Worm (Caenorhabditis elegans): ENCODE results near the gene cpg-23.

cpg-23 gene

DNA sequence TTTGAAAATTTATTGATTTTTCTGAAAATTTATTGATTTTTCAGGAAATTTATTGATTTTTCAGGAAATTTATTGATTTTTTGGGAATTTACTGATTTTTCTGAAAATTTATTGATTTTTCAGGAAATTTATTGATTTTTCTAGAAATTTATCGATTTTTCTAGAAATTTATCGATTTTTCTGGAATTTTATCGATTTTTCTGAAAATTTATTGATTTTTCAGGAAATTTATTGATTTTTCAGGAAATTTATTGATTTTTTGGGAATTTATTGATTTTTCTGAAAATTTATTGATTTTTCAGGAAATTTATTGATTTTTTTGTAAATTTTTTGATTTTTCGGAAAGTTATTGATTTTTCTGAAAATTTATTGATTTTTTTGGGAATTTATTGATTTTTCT is 28.0 kb upstream of the cpg-23 start:
- TF ChIP-seq ceh-28 (tag; optimal IDR thresholded peaks at IDR 0.05) = peak; percentile 73

DNA sequence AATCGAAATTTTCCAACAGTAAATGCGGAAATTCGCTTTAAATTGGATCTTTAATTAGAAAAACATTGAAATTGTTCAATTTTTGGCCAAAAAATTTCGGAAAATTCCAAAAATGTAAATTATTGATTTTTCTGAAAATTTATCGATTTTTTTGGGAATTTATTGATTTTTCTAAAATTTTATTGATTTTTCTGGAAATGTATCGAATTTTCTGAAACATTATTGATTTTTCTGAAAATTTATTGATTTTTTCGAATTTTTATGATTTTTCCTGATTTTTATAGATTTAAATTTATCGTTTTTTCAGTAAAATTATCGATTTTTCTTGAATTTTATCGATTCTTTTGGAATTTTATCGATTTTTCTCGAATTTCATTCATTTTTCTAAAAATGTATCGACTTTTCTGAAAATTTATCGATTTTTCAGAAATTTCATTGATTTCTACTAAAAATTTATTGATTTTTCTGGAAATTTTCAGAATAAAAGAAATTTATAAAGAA is 23.7 kb upstream of the cpg-23 start:
- TF ChIP-seq madf-9 (GFP tag; conservative IDR thresholded peaks at IDR 0.05) (no peak), dmd-6 (GFP tag; IDR thresholded peaks at IDR 0.05) (no peak), ceh-20 (GFP tag; IDR thresholded peaks at IDR 0.05) (no peak), nhr-42 (GFP tag; IDR thresholded peaks at IDR 0.05) (no peak), nhr-41 (GFP tag; IDR thresholded peaks at IDR 0.05) (no peak), ceh-28 (tag; optimal IDR thresholded peaks at IDR 0.05) (peak; percentile 84), rbr-2 (tag; optimal IDR thresholded peaks at IDR 0.05) (no peak), lin-38 (GFP tag; IDR thresholded peaks at IDR 0.05) (no peak), duxl-1 (tag; optimal IDR thresholded peaks at IDR 0.05; ENCODE audit: poor library complexity) (no peak)

DNA sequence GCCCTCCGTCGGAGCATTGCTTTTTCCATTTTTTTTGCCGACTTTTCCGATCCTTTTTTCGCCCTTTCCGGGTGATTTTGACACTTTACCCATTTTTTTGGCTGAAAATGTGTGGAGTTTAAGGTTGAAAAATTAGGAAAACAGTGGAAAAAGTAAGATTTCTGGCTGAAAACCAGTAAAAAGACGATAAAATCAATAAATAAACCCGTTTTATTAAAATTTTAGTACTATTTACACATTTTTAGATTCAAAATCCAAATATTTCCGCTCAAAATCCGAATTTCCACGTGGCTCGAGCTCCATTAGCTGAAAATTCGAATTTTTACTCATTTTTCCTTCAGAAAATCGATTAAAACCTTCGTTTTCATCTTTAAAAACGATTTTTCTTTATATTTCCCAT is 22.3 kb upstream of the cpg-23 start, which contains the start of gene pro-3:
pro-3 (minus strand) TSS at position 101 of the 400 bp plus-strand sequence.
- TF ChIP-seq F26F4.8 (GFP tag; conservative IDR thresholded peaks at IDR 0.05) (no peak), Y48G9A.11 (GFP tag; IDR thresholded peaks at IDR 0.05) (no peak; the same call in 1 of the 2 replicates), lsy-2 (tag; optimal IDR thresholded peaks at IDR 0.05) (no peak), zip-2 (tag; optimal IDR thresholded peaks at IDR 0.05) (no peak), pqm-1 (tag; optimal IDR thresholded peaks at IDR 0.05) (no peak), madf-5 (GFP tag; IDR thresholded peaks at IDR 0.05) (no peak), hlh-11 (tag; optimal IDR thresholded peaks at IDR 0.05) (no peak), dmd-6 (GFP tag; IDR thresholded peaks at IDR 0.05) (no peak), mxl-2 (GFP tag; conservative IDR thresholded peaks at IDR 0.05) (no peak), saeg-2 (GFP tag; IDR thresholded peaks at IDR 0.05) (no peak), zag-1 (tag; optimal IDR thresholded peaks at IDR 0.05) (no peak), lin-13 (GFP tag; optimal IDR thresholded peaks at IDR 0.05) (no peak), arid-1 (GFP tag; conservative IDR thresholded peaks at IDR 0.05) (no peak), nhr-11 (tag; optimal IDR thresholded peaks at IDR 0.05) (no peak), skn-1 (tag; optimal IDR thresholded peaks at IDR 0.05) (no peak), ama-1 (optimal IDR thresholded peaks at IDR 0.05) (no peak), unc-130 (GFP tag; optimal IDR thresholded peaks at IDR 0.05) (no peak)

DNA sequence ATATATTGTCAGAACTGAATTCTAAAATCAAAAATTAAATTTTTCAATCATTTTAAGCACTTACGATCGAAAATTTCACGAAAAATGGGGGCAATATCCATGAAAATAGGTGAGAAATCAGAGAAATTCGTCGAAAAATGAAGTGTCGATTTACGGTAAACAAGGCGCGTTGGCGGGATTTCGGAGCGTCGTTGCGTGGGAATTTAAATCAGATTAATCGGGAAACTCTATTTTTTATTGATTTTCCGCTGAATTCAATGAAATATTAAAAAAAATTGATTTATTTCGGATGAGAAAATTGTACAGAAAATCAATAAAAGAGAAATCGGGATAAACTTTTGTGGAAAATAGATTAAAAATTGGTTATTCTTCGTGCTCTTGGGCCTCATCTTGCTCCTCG is 21.3 kb upstream of the cpg-23 start, which contains the start of gene Y39B6A.13:
Y39B6A.13 (minus strand) TSS at position 166 of the 400 bp plus-strand sequence.
- TF ChIP-seq nhr-28 (tag; optimal IDR thresholded peaks at IDR 0.05) = peak; percentile 30
- no peak for TF ChIP-seq nhr-25 (tag; optimal IDR thresholded peaks at IDR 0.05; ENCODE audit: borderline replicate concordance, insufficient read depth)
- peak; percentile 99 for TF ChIP-seq Y48G9A.11 (GFP tag; IDR thresholded peaks at IDR 0.05)
- TF ChIP-seq pqm-1 (tag; optimal IDR thresholded peaks at IDR 0.05) = no peak
- TF ChIP-seq aha-1 (tag) = peak; percentile 12
- no peak for TF ChIP-seq fos-1 (tag; optimal IDR thresholded peaks at IDR 0.05)
- peak; percentile 78 for TF ChIP-seq R02D3.7 (tag; optimal IDR thresholded peaks at IDR 0.05)
- no peak for TF ChIP-seq tag-97 (GFP tag; IDR thresholded peaks at IDR 0.05)
- TF ChIP-seq vab-7 (GFP tag; IDR thresholded peaks at IDR 0.05) = no peak
- TF ChIP-seq lin-15B (tag; optimal IDR thresholded peaks at IDR 0.05) = no peak
- no peak for TF ChIP-seq hlh-11 (tag; optimal IDR thresholded peaks at IDR 0.05)
- peak; percentile 97 for TF ChIP-seq T20F7.1 (GFP tag; optimal IDR thresholded peaks at IDR 0.05)
- no peak for TF ChIP-seq mdt-29 (GFP tag; IDR thresholded peaks at IDR 0.05)
- TF ChIP-seq arid-1 (GFP tag; conservative IDR thresholded peaks at IDR 0.05) = no peak
- peak; percentile 43 for TF ChIP-seq mep-1 (tag; optimal IDR thresholded peaks at IDR 0.05)
- TF ChIP-seq F49E8.2 (tag; optimal IDR thresholded peaks at IDR 0.05; ENCODE audit: borderline replicate concordance) = no peak
- TF ChIP-seq F10B5.3 (tag; optimal IDR thresholded peaks at IDR 0.05) = no peak
- no peak for TF ChIP-seq hmg-1.1 (GFP tag; IDR thresholded peaks at IDR 0.05)
- TF ChIP-seq mes-2 (tag; optimal IDR thresholded peaks at IDR 0.05; ENCODE audit: poor library complexity, severe bottlenecking) = peak; percentile 62
- TF ChIP-seq dpl-1 (GFP tag; optimal IDR thresholded peaks at IDR 0.05) = peak; percentile 82
- peak; percentile 23; the same call in 1 of the 2 replicates for TF ChIP-seq lin-38 (GFP tag; IDR thresholded peaks at IDR 0.05)
- TF ChIP-seq lsy-2 (tag; optimal IDR thresholded peaks at IDR 0.05) = peak in 1 of 2 experiments; percentile 52
- TF ChIP-seq ctbp-1 (GFP tag; IDR thresholded peaks at IDR 0.05) = no peak
- no peak for TF ChIP-seq pha-4 (GFP tag; IDR thresholded peaks at IDR 0.05)
- no peak for TF ChIP-seq pha-4 (tag; optimal IDR thresholded peaks at IDR 0.05)
